Worm (Caenorhabditis elegans): ENCODE measurements around the gene fbxa-189.

- TF ChIP-seq nhr-12 (tag; optimal IDR thresholded peaks at IDR 0.05) (no peak), nhr-11 (tag; optimal IDR thresholded peaks at IDR 0.05) (no peak), snpc-4 (tag; optimal IDR thresholded peaks at IDR 0.05) (no peak), nhr-23 (tag; optimal IDR thresholded peaks at IDR 0.05) (no peak), ceh-82 (tag; optimal IDR thresholded peaks at IDR 0.05) (no peak), nhr-237 (tag; optimal IDR thresholded peaks at IDR 0.05) (no peak), elt-2 (tag; optimal IDR thresholded peaks at IDR 0.05) (peak; percentile 10), zag-1 (tag; optimal IDR thresholded peaks at IDR 0.05) (no peak), unc-39 (tag; optimal IDR thresholded peaks at IDR 0.05) (no peak), nhr-28 (tag; optimal IDR thresholded peaks at IDR 0.05) (no peak), ztf-11 (tag; optimal IDR thresholded peaks at IDR 0.05) (no peak), eor-1 (tag; optimal IDR thresholded peaks at IDR 0.05) (no peak)
Observed at ce11 chrV:17301375-17301774, 43.6 kb upstream of the fbxa-189 start, which contains the start of gene K10G4.5.

Measured in whole organism, L3 larva.